Fruit fly (Drosophila melanogaster) whole organism, adult: ENCODE data around the gene AOX1.

Experiments used
- CG11617 ChIP-seq: fragments of 200-800 bp; sonication (Bioruptor generic); optimal IDR thresholded peaks from 2 replicates; lab custom pipeline; 2017; ENCODE audit warnings: mild to moderate bottlenecking, missing biosample characterization, missing genetic modification reagents, missing genetic modification characterization
- CG12768 ChIP-seq: fragments of 200-800 bp; sonication (Bioruptor generic); optimal IDR thresholded peaks from 2 replicates; lab custom pipeline; 2017; ENCODE audit warnings: missing biosample characterization, missing genetic modification characterization, mild to moderate bottlenecking, moderate library complexity, missing genetic modification reagents
- CG14711 ChIP-seq: fragments of 200-800 bp; sonication (Bioruptor generic); optimal IDR thresholded peaks from 2 replicates; lab custom pipeline; 2018; ENCODE audit warnings: missing biosample characterization, mild to moderate bottlenecking, missing genetic modification characterization, moderate library complexity
- CG1620 ChIP-seq: fragments of 200-800 bp; sonication (Bioruptor generic); optimal IDR thresholded peaks from 2 replicates; lab custom pipeline; 2016; ENCODE audit warnings: missing biosample characterization, missing genetic modification characterization
- CG33017 ChIP-seq: fragments of 200-800 bp; sonication (Bioruptor generic); optimal IDR thresholded peaks from 2 replicates; lab custom pipeline; 2018; ENCODE audit warnings: missing biosample characterization, mild to moderate bottlenecking, missing genetic modification characterization, moderate library complexity
- CG5204 ChIP-seq: fragments of 200-800 bp; sonication (Bioruptor generic); optimal IDR thresholded peaks from 2 replicates; lab custom pipeline; 2016; ENCODE audit warnings: missing biosample characterization, missing genetic modification characterization
- CG7045 ChIP-seq: fragments of 200-800 bp; sonication (Bioruptor generic); optimal IDR thresholded peaks from 2 replicates; lab custom pipeline; 2017; ENCODE audit warnings: missing biosample characterization, mild to moderate bottlenecking, missing genetic modification characterization
- CG7101 ChIP-seq: fragments of 200-800 bp; sonication (Bioruptor generic); optimal IDR thresholded peaks from 2 replicates; lab custom pipeline; 2018; ENCODE audit warnings: missing biosample characterization, mild to moderate bottlenecking, missing genetic modification characterization, moderate library complexity
- Clk ChIP-seq: fragments of 200-800 bp; sonication (Bioruptor generic); optimal IDR thresholded peaks from 2 replicates; lab custom pipeline; 2017; ENCODE audit warnings: missing biosample characterization, missing genetic modification characterization
- Crg-1 ChIP-seq: fragments of 200-800 bp; sonication (Bioruptor generic); optimal IDR thresholded peaks from 2 replicates; lab custom pipeline; 2016; ENCODE audit warnings: missing biosample characterization, missing genetic modification characterization
- Hr96 ChIP-seq: fragments of 200-800 bp; sonication (Bioruptor generic); optimal IDR thresholded peaks from 2 replicates; lab custom pipeline; 2016; ENCODE audit warnings: missing biosample characterization, missing genetic modification characterization
- Mnt ChIP-seq: fragments of 200-800 bp; sonication (Bioruptor generic); optimal IDR thresholded peaks from 2 replicates; lab custom pipeline; 2016; ENCODE audit warnings: missing biosample characterization, mild to moderate bottlenecking, missing genetic modification characterization
- bab1 ChIP-seq: fragments of 200-800 bp; sonication (Bioruptor generic); optimal IDR thresholded peaks from 3 replicates; lab custom pipeline; 2019; ENCODE audit warnings: missing biosample characterization, mild to moderate bottlenecking, missing genetic modification characterization, moderate library complexity
- cic ChIP-seq: fragments of 200-800 bp; sonication (Bioruptor generic); optimal IDR thresholded peaks from 2 replicates; lab custom pipeline; 2017; ENCODE audit warnings: missing biosample characterization, mild to moderate bottlenecking, missing genetic modification characterization, moderate library complexity
- cnc ChIP-seq, 2 experiments: fragments of >200 bp; optimal IDR thresholded peaks; 2 replicates each; lab custom pipeline; 2017
- kay ChIP-seq: fragments of 200-800 bp; sonication (Bioruptor generic); peaks from one replicate; lab custom pipeline; 2016; ENCODE audit warnings: missing biosample characterization, missing genetic modification characterization, borderline replicate concordance
- ovo ChIP-seq: fragments of 200-800 bp; sonication (Bioruptor generic); optimal IDR thresholded peaks from 2 replicates; lab custom pipeline; 2016; ENCODE audit warnings: missing biosample characterization, missing genetic modification characterization
- pad ChIP-seq: fragments of 200-800 bp; sonication (Bioruptor generic); optimal IDR thresholded peaks from 3 replicates; lab custom pipeline; 2017; ENCODE audit warnings: missing biosample characterization, missing genetic modification characterization, mild to moderate bottlenecking, moderate library complexity, missing genetic modification reagents
- tj ChIP-seq: fragments of 200-800 bp; sonication (Bioruptor generic); optimal IDR thresholded peaks from 3 replicates; lab custom pipeline; 2017; ENCODE audit warnings: missing biosample characterization, mild to moderate bottlenecking, missing genetic modification characterization, moderate library complexity
- toe ChIP-seq: fragments of 200-800 bp; sonication (Bioruptor generic); optimal IDR thresholded peaks from 2 replicates; lab custom pipeline; 2016; ENCODE audit warnings: missing biosample characterization, missing genetic modification characterization

Gene AOX1

dm6 chr3R:15536918-15537716 is at the start of gene AOX1:
TSS of gene AOX1 (minus strand) at chr3R:15537292.
- TF ChIP-seq CG7045 (GFP tag; lab: Kevin White, UChicago) (no peak), toe (no peak), CG11617 (GFP tag; lab: Kevin White, UChicago) (no peak), CG7101 (tag; lab: Kevin White, UChicago) (no peak), tj (GFP tag; lab: Kevin White, UChicago) (peak; percentile 11), bab1 (no peak), ovo (GFP tag; lab: Kevin White, UChicago) (no peak), cnc (optimal IDR thresholded peaks at IDR 0.05; lab: Kevin White, UChicago) (no peak), CG14711 (no peak), kay (GFP tag; lab: Kevin White, UChicago) (peak; percentile 60), pad (GFP tag; lab: Kevin White, UChicago) (peak; percentile 70), cic (GFP tag; lab: Kevin White, UChicago) (peak; percentile 59), CG1620 (GFP tag; lab: Kevin White, UChicago) (no peak), Hr96 (peak; percentile 17), CG12768 (peak; percentile 29), Mnt (GFP tag; lab: Kevin White, UChicago) (peak; percentile 38)

DNA sequence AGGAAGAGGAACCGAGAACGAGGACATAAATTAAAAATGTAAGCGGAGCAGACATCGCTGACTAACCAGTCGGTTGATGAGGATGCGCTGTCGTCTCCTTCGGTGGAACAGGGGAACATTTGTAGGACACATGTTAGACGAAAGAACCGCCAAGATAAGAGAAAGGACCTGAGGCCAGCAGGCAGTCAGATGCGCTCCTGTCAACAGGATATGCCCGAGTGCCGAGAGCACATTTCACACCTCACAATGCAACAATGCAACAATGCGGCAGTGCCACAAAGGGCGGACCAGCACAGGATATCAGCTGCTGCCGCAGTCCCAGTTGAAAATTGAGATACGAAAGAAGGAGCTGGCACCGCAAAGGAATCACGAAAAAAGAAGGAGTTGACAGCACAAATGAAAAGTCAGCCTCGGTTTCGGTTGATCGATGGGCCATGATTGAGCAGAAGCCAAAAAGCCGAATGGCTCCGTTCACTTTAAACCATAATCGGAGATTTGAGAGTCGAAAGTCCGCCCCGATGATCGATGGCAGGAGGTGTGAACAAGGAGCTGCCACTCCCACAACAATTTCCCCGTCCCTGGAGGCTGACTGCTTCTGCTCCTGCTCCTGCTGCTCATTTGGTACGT is 47.5 kb upstream of the AOX1 start:
- TF ChIP-seq CG12768, result no peak
- no peak for TF ChIP-seq CG33017 (tag; lab: Kevin White, UChicago)
- no peak for TF ChIP-seq CG7045 (GFP tag; lab: Kevin White, UChicago)

- TF ChIP-seq ovo (GFP tag; lab: Kevin White, UChicago) (no peak), bab1 (no peak), CG7045 (GFP tag; lab: Kevin White, UChicago) (no peak), tj (GFP tag; lab: Kevin White, UChicago) (no peak), CG14711 (no peak), pad (GFP tag; lab: Kevin White, UChicago) (no peak)
These were observed 46.4 kb upstream of the AOX1 start for dm6 chr3R:15583447-15583846.

DNA sequence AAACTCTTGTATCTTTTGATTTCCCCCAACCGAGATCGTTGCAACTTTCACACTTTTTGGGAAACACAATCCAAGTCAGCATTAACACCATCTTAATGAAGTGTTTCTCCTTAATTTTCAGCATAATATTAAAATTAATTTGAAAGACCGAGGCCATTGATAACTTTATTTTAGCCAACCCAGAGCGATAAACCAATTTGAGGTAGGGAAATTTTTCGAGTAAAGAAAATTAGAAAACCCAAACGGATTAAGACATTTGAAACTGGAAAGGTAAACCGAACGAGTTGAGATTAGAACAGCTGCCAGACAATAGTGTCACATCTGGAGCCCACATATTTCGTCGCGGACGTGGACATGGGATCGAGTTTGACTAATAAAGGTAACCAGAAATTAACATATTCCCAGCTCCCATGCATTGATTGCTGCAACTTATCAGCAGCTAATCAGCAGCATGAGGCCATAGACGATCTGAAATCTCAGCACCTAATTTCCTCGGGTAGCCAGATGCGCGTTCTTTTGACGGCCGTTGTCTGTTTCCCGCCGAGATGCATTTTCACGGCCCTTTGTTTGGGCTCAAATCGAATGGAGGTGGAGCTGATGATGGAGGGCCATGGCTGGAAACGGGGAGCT is 45.5 kb upstream of the AOX1 start:
- TF ChIP-seq bab1 (no peak), kay (GFP tag; lab: Kevin White, UChicago) (peak; percentile 29), CG14711 (no peak)

DNA sequence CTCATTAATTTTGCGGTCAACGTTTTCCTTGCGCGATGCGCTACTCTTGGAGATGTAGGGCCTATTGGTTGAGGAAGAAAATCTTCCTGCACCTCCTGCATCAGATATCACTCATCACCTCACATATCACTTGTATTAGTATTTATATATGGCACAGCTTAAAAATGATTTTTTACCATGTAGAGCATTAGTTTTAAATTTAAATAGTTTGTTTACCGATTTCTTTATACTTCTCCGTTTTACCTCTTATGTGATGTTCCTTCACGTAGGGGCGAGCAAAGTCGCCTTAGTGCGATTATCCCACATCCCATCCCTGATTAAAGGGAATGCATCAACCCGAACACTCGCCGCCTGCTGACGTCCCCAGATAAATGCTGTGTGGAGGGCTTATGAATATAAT is 43.6 kb upstream of the AOX1 start:
- TF ChIP-seq CG1620 (GFP tag; lab: Kevin White, UChicago) (no peak), CG11617 (GFP tag; lab: Kevin White, UChicago) (no peak)

DNA sequence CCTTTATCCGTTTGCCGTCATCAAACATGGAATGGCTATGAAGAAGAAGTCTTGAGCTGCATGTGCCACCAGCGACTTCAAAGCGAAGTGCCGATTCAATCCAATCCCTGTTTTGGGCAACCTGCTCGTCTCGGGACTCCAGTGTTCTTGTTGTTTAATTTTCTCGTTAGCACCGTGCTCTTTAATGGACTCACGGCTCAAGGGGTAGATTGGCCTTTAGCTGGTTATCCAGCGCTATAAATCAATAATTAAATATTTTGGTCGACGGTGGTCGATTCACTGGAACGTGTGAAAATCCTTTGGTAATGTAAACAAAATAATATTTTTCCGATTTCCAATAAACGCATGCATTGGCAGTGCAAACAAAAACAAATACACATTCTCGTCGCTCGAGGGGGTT is 42.6 kb upstream of the AOX1 start:
- TF ChIP-seq CG1620 (GFP tag; lab: Kevin White, UChicago) (no peak), Hr96 (no peak), CG5204 (GFP tag; lab: Kevin White, UChicago) (no peak), CG7101 (tag; lab: Kevin White, UChicago) (no peak), cic (GFP tag; lab: Kevin White, UChicago) (no peak), CG33017 (tag; lab: Kevin White, UChicago) (no peak), CG12768 (no peak), Clk (GFP tag; lab: Kevin White, UChicago) (no peak), pad (GFP tag; lab: Kevin White, UChicago) (no peak), tj (GFP tag; lab: Kevin White, UChicago) (no peak), CG14711 (no peak), CG7045 (GFP tag; lab: Kevin White, UChicago) (no peak)

DNA sequence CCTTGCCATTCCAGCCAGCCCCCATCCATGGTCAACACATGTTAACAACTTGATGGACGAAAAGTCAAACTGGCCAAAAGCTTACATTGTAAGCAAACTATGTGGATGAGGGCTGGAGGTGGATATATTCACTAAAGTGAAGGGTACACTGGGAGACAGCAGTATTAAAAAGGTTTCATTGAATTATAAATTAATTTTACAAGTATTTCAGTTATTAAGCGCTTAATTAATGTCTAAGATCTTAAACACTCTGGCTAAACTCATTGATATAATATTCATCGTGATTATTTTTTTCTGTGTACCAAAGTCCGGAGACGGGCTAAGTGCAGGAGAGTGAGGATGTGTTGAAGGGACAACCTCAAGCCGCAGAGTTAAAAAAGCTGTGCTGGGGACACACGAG is 31.5 kb upstream of the AOX1 start:
- no peak for TF ChIP-seq Crg-1 (GFP tag; lab: Kevin White, UChicago)
- no peak for TF ChIP-seq CG14711
- TF ChIP-seq Hr96, result no peak
- no peak for TF ChIP-seq CG7045 (GFP tag; lab: Kevin White, UChicago)
- no peak for TF ChIP-seq CG5204 (GFP tag; lab: Kevin White, UChicago)
- no peak for TF ChIP-seq toe
